Worm (Caenorhabditis elegans) whole organism, L3 larva: ENCODE data around the gene F09G2.8.

Experiments used
- R02D3.7 ChIP-seq: fragments of 150-350 bp; optimal IDR thresholded peaks from 2 replicates; lab custom pipeline; 2014; ENCODE audit warnings: missing biosample characterization, missing genetic modification characterization
- ZK546.5 ChIP-seq: sonication (generic microtip); optimal IDR thresholded peaks from 2 replicates; lab custom pipeline; 2017; ENCODE audit warnings: missing biosample characterization, missing genetic modification characterization
- aly-2 ChIP-seq: fragments of 150-350 bp; optimal IDR thresholded peaks from 2 replicates; lab custom pipeline; 2014; ENCODE audit warnings: missing biosample characterization, missing genetic modification characterization
- ceh-16 ChIP-seq: sonication (generic microtip); optimal IDR thresholded peaks from 2 replicates; lab custom pipeline; 2017; ENCODE audit warnings: missing biosample characterization, missing genetic modification characterization
- ceh-28 ChIP-seq: fragments of 150-350 bp; optimal IDR thresholded peaks from 2 replicates; lab custom pipeline; 2014; ENCODE audit warnings: missing biosample characterization, missing genetic modification reagents, missing genetic modification characterization
- ceh-82 ChIP-seq: fragments of 150-350 bp; optimal IDR thresholded peaks from 2 replicates; lab custom pipeline; 2014; ENCODE audit warnings: missing biosample characterization, missing genetic modification characterization
- ceh-9 ChIP-seq: sonication (generic microtip); optimal IDR thresholded peaks from 2 replicates; lab custom pipeline; 2018; ENCODE audit warnings: missing biosample characterization, missing genetic modification characterization
- daf-12 ChIP-seq: fragments of 150-350 bp; optimal IDR thresholded peaks from 2 replicates; lab custom pipeline; 2014; ENCODE audit warnings: missing biosample characterization, missing genetic modification reagents, missing genetic modification characterization
- egl-27 ChIP-seq: sonication (generic microtip); optimal IDR thresholded peaks from 4 replicates; lab custom pipeline; 2017; ENCODE audit warnings: missing biosample characterization, missing genetic modification reagents, missing genetic modification characterization
- egl-5 ChIP-seq: fragments of 150-350 bp; optimal IDR thresholded peaks from 2 replicates; lab custom pipeline; 2017; ENCODE audit warnings: missing biosample characterization, missing genetic modification reagents, missing genetic modification characterization, inconsistent platforms
- elt-2 ChIP-seq: sonication (generic microtip); optimal IDR thresholded peaks from 2 replicates; lab custom pipeline; 2016; ENCODE audit warnings: missing genetic modification reagents, mild to moderate bottlenecking, missing genetic modification characterization, missing compliant biosample characterization
- elt-3 ChIP-seq, 3 experiments: fragments of 150-350 bp in 1 of 3; sonication (generic microtip) in 2 of 3; optimal IDR thresholded peaks; 2 replicates in 2 of 3; 4 replicates in 1 of 3; lab custom pipeline; 2014 to 2017; ENCODE audit warnings: missing biosample characterization in 3 of 3, missing genetic modification characterization in 3 of 3
- eor-1 ChIP-seq, 2 experiments: fragments of 150-350 bp; optimal IDR thresholded peaks; 2 replicates each; lab custom pipeline; 2014 to 2018; ENCODE audit warnings: missing biosample characterization in 2 of 2, missing genetic modification characterization in 2 of 2
- fkh-2 ChIP-seq: fragments of 150-350 bp; optimal IDR thresholded peaks from 2 replicates; lab custom pipeline; 2014; ENCODE audit warnings: missing biosample characterization, missing genetic modification reagents, missing genetic modification characterization
- hmg-11 ChIP-seq: sonication (generic microtip); optimal IDR thresholded peaks from 2 replicates; lab custom pipeline; 2016; ENCODE audit warnings: missing genetic modification characterization, missing compliant biosample characterization
- jun-1 ChIP-seq: fragments of 150-350 bp; optimal IDR thresholded peaks from 2 replicates; lab custom pipeline; 2014; ENCODE audit warnings: missing biosample characterization, missing genetic modification reagents, missing genetic modification characterization
- lin-15B ChIP-seq: fragments of 150-350 bp; optimal IDR thresholded peaks from 2 replicates; lab custom pipeline; 2014; ENCODE audit warnings: missing biosample characterization, missing genetic modification characterization
- lin-39 ChIP-seq: fragments of 150-350 bp; optimal IDR thresholded peaks from 2 replicates; lab custom pipeline; 2018; ENCODE audit warnings: missing biosample characterization, missing genetic modification reagents, missing genetic modification characterization
- mdl-1 ChIP-seq: fragments of 150-350 bp; optimal IDR thresholded peaks from 2 replicates; lab custom pipeline; 2014; ENCODE audit warnings: missing biosample characterization, missing genetic modification characterization
- nfya-1 ChIP-seq: sonication (generic microtip); optimal IDR thresholded peaks from 2 replicates; lab custom pipeline; 2017; ENCODE audit warnings: missing genetic modification characterization, mild to moderate bottlenecking, missing compliant biosample characterization, antibody characterized with exemption, moderate library complexity; ENCODE audit not compliant: insufficient read depth
- nhr-11 ChIP-seq: fragments of 150-350 bp; optimal IDR thresholded peaks from 2 replicates; lab custom pipeline; 2014; ENCODE audit warnings: missing biosample characterization, missing genetic modification characterization
- nhr-12 ChIP-seq: fragments of 150-350 bp; optimal IDR thresholded peaks from 2 replicates; lab custom pipeline; 2014; ENCODE audit warnings: missing biosample characterization, missing genetic modification characterization
- nhr-23 ChIP-seq: fragments of 150-350 bp; optimal IDR thresholded peaks from 2 replicates; lab custom pipeline; 2014; ENCODE audit warnings: missing biosample characterization, missing genetic modification reagents, missing genetic modification characterization
- nhr-237 ChIP-seq: fragments of 150-350 bp; optimal IDR thresholded peaks from 2 replicates; lab custom pipeline; 2014; ENCODE audit warnings: missing biosample characterization, missing genetic modification characterization
- nhr-28 ChIP-seq: fragments of 150-350 bp; optimal IDR thresholded peaks from 2 replicates; lab custom pipeline; 2014; ENCODE audit warnings: missing biosample characterization, missing genetic modification characterization
- nhr-43 ChIP-seq: sonication (generic microtip); optimal IDR thresholded peaks from 2 replicates; lab custom pipeline; 2016; ENCODE audit warnings: mild to moderate bottlenecking, missing genetic modification characterization, missing compliant biosample characterization; ENCODE audit not compliant: poor library complexity, severe bottlenecking
- nhr-67 ChIP-seq: fragments of 150-350 bp; optimal IDR thresholded peaks from 2 replicates; lab custom pipeline; 2014; ENCODE audit warnings: missing biosample characterization, missing genetic modification characterization
- nhr-77 ChIP-seq: fragments of 150-350 bp; optimal IDR thresholded peaks from 2 replicates; lab custom pipeline; 2014; ENCODE audit warnings: missing biosample characterization, missing genetic modification characterization
- skn-1 ChIP-seq: fragments of 150-350 bp; optimal IDR thresholded peaks from 2 replicates; lab custom pipeline; 2014; ENCODE audit warnings: missing biosample characterization, missing genetic modification characterization
- snpc-4 ChIP-seq: fragments of 150-350 bp; optimal IDR thresholded peaks from 2 replicates; lab custom pipeline; 2014; ENCODE audit warnings: missing biosample characterization, missing genetic modification characterization
- tbx-2 ChIP-seq: sonication (generic microtip); optimal IDR thresholded peaks from 2 replicates; lab custom pipeline; 2016; ENCODE audit warnings: mild to moderate bottlenecking, missing genetic modification characterization, missing compliant biosample characterization
- unc-39 ChIP-seq: sonication (generic microtip); optimal IDR thresholded peaks from 4 replicates; lab custom pipeline; 2017; ENCODE audit warnings: missing biosample characterization, missing genetic modification characterization
- unc-62 ChIP-seq: fragments of 150-350 bp; sonication (generic microtip); optimal IDR thresholded peaks from 4 replicates; lab custom pipeline; 2014; ENCODE audit warnings: missing biosample characterization, missing genetic modification reagents, missing genetic modification characterization
- zag-1 ChIP-seq: fragments of 150-350 bp; optimal IDR thresholded peaks from 2 replicates; lab custom pipeline; 2014; ENCODE audit warnings: missing biosample characterization, missing genetic modification characterization
- ztf-11 ChIP-seq: fragments of 150-350 bp; optimal IDR thresholded peaks from 2 replicates; lab custom pipeline; 2014; ENCODE audit warnings: missing biosample characterization, missing genetic modification characterization

F09G2.8 gene

ce11 chrV:7220973-7221519, 27.6 kb upstream of the F09G2.8 start, which contains the start of the genes C13F10.8, C13F10.6 and kxd-1:
TSS of gene C13F10.8 (minus strand) at chrV:7221023.
TSS of gene C13F10.6 (minus strand) at chrV:7221039.
TSS of gene kxd-1 (plus strand) at chrV:7221469.
- TF ChIP-seq nfya-1, result peak; percentile 6
- TF ChIP-seq hmg-11 (tag; lab: Kevin White, UChicago), result peak; percentile 28
- peak; percentile 9 for TF ChIP-seq ceh-28 (tag; lab: Kevin White, UChicago)
- peak; percentile 3 for TF ChIP-seq nhr-23 (tag; lab: Kevin White, UChicago)
- no peak for TF ChIP-seq lin-15B (tag; lab: Kevin White, UChicago)
- no peak for TF ChIP-seq R02D3.7 (tag; lab: Kevin White, UChicago)

DNA sequence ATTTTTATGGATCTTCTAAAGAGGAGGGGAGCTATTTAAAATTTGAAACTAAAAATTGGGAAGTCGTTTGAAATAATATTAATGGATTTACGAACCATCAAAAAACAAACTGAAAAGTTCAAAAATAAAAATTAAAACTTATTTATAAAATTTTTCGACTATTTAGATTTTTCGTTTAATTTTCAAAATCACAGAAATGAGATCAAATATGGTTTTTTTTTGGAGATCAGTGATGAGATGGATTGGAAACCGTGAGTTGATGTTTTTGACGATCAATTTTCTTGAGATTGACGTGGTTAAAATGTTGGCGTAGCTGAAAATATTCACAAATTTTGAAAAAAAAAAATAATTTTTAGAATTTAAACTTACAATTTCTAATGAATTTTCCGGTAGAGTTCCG, 25.5 kb upstream of the F09G2.8 start, which contains the start of gene C13F10.5:
TSS of gene C13F10.5 (minus strand) at position 101 of the 400 bp plus-strand sequence.
- TF ChIP-seq nhr-11 (tag; lab: Kevin White, UChicago) (no peak), daf-12 (tag; lab: Kevin White, UChicago) (no peak), fkh-2 (tag; lab: Kevin White, UChicago) (no peak), egl-5 (tag; lab: Kevin White, UChicago) (no peak), hmg-11 (tag; lab: Kevin White, UChicago) (no peak), skn-1 (tag; lab: Kevin White, UChicago) (no peak), jun-1 (tag; lab: Kevin White, UChicago) (no peak), nhr-77 (tag; lab: Kevin White, UChicago) (no peak), ZK546.5 (tag; lab: Kevin White, UChicago) (no peak)

DNA sequence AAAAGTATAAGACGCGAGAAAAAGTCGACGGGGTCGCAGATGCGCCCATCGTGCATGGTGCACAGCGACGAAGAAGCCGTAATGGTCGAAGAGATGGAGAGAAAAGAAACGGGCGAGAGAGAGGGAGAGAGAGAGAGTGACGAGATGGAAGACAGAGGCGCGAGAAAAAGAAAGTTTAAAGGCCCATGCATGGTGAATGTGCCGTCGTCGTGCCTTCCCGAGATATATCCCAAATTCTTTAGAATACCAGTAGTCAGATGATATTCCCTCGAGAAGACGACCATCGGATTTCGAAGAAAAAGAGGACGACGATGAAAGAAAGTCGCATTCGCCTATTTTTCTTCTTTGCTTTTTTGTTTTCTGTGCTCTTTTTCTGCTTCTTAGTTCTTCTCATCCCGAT, 22.6 kb upstream of the F09G2.8 start:
- peak; percentile 46 for TF ChIP-seq nfya-1
- TF ChIP-seq nhr-43 (tag; lab: Kevin White, UChicago), result no peak
- TF ChIP-seq nhr-237 (tag; lab: Kevin White, UChicago), result no peak
- TF ChIP-seq fkh-2 (tag; lab: Kevin White, UChicago), result no peak
- no peak for TF ChIP-seq jun-1 (tag; lab: Kevin White, UChicago)
- TF ChIP-seq ceh-28 (tag; lab: Kevin White, UChicago), result no peak
- TF ChIP-seq nhr-12 (tag; lab: Kevin White, UChicago), result no peak
- TF ChIP-seq egl-27 (tag; lab: Kevin White, UChicago), result no peak
- no peak for TF ChIP-seq nhr-77 (tag; lab: Kevin White, UChicago)
- TF ChIP-seq eor-1 (tag; optimal IDR thresholded peaks at IDR 0.05; lab: Kevin White, UChicago), result no peak
- no peak for TF ChIP-seq mdl-1 (tag; lab: Kevin White, UChicago)
- TF ChIP-seq nhr-28 (tag; lab: Kevin White, UChicago), result no peak
- no peak for TF ChIP-seq aly-2
- peak; percentile 28 for TF ChIP-seq lin-15B (tag; lab: Kevin White, UChicago)
- peak; percentile 44 for TF ChIP-seq hmg-11 (tag; lab: Kevin White, UChicago)
- no peak for TF ChIP-seq ztf-11 (tag; lab: Kevin White, UChicago)
- no peak for TF ChIP-seq ceh-82 (tag; lab: Kevin White, UChicago)
- TF ChIP-seq snpc-4, result peak; percentile 11
- TF ChIP-seq tbx-2 (tag; lab: Kevin White, UChicago), result no peak
- TF ChIP-seq egl-5 (tag; lab: Kevin White, UChicago), result no peak
- TF ChIP-seq nhr-11 (tag; lab: Kevin White, UChicago), result no peak
- TF ChIP-seq lin-39, result peak; percentile 16
- TF ChIP-seq, all 47 proteins: peak for 5

ce11 chrV:7214802-7215201, 21.3 kb upstream of the F09G2.8 start, which contains the start of gene soap-1:
TSS of gene soap-1 (minus strand) at chrV:7214902.
- TF ChIP-seq lin-39 (no peak), R02D3.7 (tag; lab: Kevin White, UChicago) (no peak), elt-3 (tag; optimal IDR thresholded peaks at IDR 0.05; lab: Kevin White, UChicago) (no peak), ceh-28 (tag; lab: Kevin White, UChicago) (no peak), unc-62 (GFP tag; lab: Kevin White, UChicago) (no peak), zag-1 (no peak), aly-2 (no peak), ceh-9 (tag; lab: Kevin White, UChicago) (no peak), ceh-82 (tag; lab: Kevin White, UChicago) (no peak), nhr-67 (tag; lab: Kevin White, UChicago) (no peak), elt-2 (tag; lab: Kevin White, UChicago) (no peak), unc-39 (tag; lab: Kevin White, UChicago) (no peak), ceh-16 (tag; lab: Kevin White, UChicago) (no peak), nhr-12 (tag; lab: Kevin White, UChicago) (no peak)
